Worm (Caenorhabditis elegans) whole organism, L4 larva: ENCODE results near the gene W01C8.1.

ENCODE experiments used
- F10B5.3 ChIP-seq: sonication (generic microtip); optimal IDR thresholded peaks from 2 replicates; lab custom pipeline; 2016; ENCODE audit warnings: mild to moderate bottlenecking, missing genetic modification characterization, missing compliant biosample characterization
- F26F4.8 ChIP-seq: fragments of 200-800 bp; sonication (Bioruptor generic); conservative IDR thresholded peaks from 2 replicates; pipeline ENCODE4 v1.3.6; 2022; ENCODE audit warnings: missing genetic modification characterization, missing compliant biosample characterization
- T20F7.1 ChIP-seq: fragments of 200-800 bp; sonication (Bioruptor generic); optimal IDR thresholded peaks from 2 replicates; lab custom pipeline; 2018; ENCODE audit warnings: mild to moderate bottlenecking, missing genetic modification characterization, missing compliant biosample characterization
- aha-1 ChIP-seq: fragments of 150-350 bp; peaks from one replicate; lab custom pipeline; 2014; ENCODE audit warnings: missing biosample characterization, missing genetic modification characterization
- ama-1 ChIP-seq: fragments of 150-350 bp; optimal IDR thresholded peaks from 2 replicates; lab custom pipeline; 2014; ENCODE audit warnings: inconsistent platforms, mixed read lengths
- arid-1 ChIP-seq: fragments of 200-800 bp; sonication (Bioruptor generic); conservative IDR thresholded peaks from 2 replicates; pipeline ENCODE4 v1.3.6; 2022; ENCODE audit warnings: missing genetic modification reagents, missing genetic modification characterization, missing compliant biosample characterization
- attf-4 ChIP-seq: sonication (generic microtip); optimal IDR thresholded peaks from 3 replicates; lab custom pipeline; 2017; ENCODE audit warnings: missing biosample characterization, missing genetic modification characterization
- ces-1 ChIP-seq: fragments of 150-350 bp; sonication (generic microtip); optimal IDR thresholded peaks from 4 replicates; lab custom pipeline; 2014; ENCODE audit warnings: missing biosample characterization, missing genetic modification reagents, missing genetic modification characterization
- daf-16 ChIP-seq, 3 experiments: sonication (generic microtip); optimal IDR thresholded peaks; 2 replicates each; lab custom pipeline; 2016 to 2017; ENCODE audit warnings: missing genetic modification characterization in 3 of 3, missing genetic modification reagents in 3 of 3, mild to moderate bottlenecking in 2 of 3, missing compliant biosample characterization in 2 of 3, missing biosample characterization in 1 of 3, moderate library complexity in 1 of 3
- daf-8 ChIP-seq: fragments of 200-800 bp; sonication (Bioruptor generic); IDR thresholded peaks from 2 replicates; pipeline ENCODE4 v1.3.6; 2022; ENCODE audit warnings: missing genetic modification characterization, missing compliant biosample characterization
- dmd-6 ChIP-seq: fragments of 200-800 bp; sonication (Bioruptor generic); IDR thresholded peaks from 2 replicates; pipeline ENCODE4 v1.3.6; 2022; ENCODE audit warnings: missing genetic modification reagents, missing genetic modification characterization, missing compliant biosample characterization
- dve-1 ChIP-seq: sonication (generic microtip); optimal IDR thresholded peaks from 2 replicates; lab custom pipeline; 2017; ENCODE audit warnings: antibody characterized with exemption, mild to moderate bottlenecking, missing genetic modification characterization, missing compliant biosample characterization; ENCODE audit not compliant: insufficient read depth
- egl-27 ChIP-seq: sonication (generic microtip); optimal IDR thresholded peaks from 3 replicates; lab custom pipeline; 2017; ENCODE audit warnings: missing biosample characterization, missing genetic modification reagents, missing genetic modification characterization
- egl-43 ChIP-seq: fragments of 200-800 bp; sonication (Bioruptor generic); IDR thresholded peaks from 2 replicates; pipeline ENCODE4 v1.3.6; 2022; ENCODE audit warnings: missing genetic modification reagents, missing genetic modification characterization, missing compliant biosample characterization
- hif-1 ChIP-seq, 2 experiments: sonication (generic microtip); optimal IDR thresholded peaks; 2 replicates each; lab custom pipeline; 2016 to 2017; ENCODE audit warnings: missing compliant biosample characterization in 2 of 2, missing genetic modification characterization in 2 of 2, missing genetic modification reagents in 2 of 2, missing genotype in 2 of 2, mild to moderate bottlenecking in 1 of 2
- hlh-11 ChIP-seq: fragments of 200-800 bp; sonication (Bioruptor generic); optimal IDR thresholded peaks from 2 replicates; lab custom pipeline; 2018; ENCODE audit warnings: mild to moderate bottlenecking, missing genetic modification characterization, missing compliant biosample characterization
- jun-1 ChIP-seq: fragments of 150-350 bp; optimal IDR thresholded peaks from 2 replicates; lab custom pipeline; 2014; ENCODE audit warnings: missing biosample characterization, missing genetic modification reagents, missing genetic modification characterization
- lin-1 ChIP-seq: fragments of 200-800 bp; sonication (Bioruptor generic); IDR thresholded peaks from 2 replicates; pipeline ENCODE4 v1.3.6; 2022; ENCODE audit warnings: missing genetic modification reagents, missing genetic modification characterization, missing compliant biosample characterization
- lin-15B ChIP-seq: fragments of 150-350 bp; sonication (generic microtip); optimal IDR thresholded peaks from 3 replicates; lab custom pipeline; 2014; ENCODE audit warnings: missing biosample characterization, missing genetic modification characterization
- lin-38 ChIP-seq: fragments of 200-800 bp; sonication (Bioruptor generic); IDR thresholded peaks from 2 replicates; pipeline ENCODE4 v1.3.6; 2022; ENCODE audit warnings: missing genetic modification reagents, missing genetic modification characterization, missing compliant biosample characterization
- mdl-1 ChIP-seq, 2 experiments: fragments of 150-350 bp in 1 of 2; sonication (generic microtip) in 1 of 2; optimal IDR thresholded peaks; 2 replicates each; lab custom pipeline; 2014 to 2017; ENCODE audit warnings: missing biosample characterization in 2 of 2, missing genetic modification characterization in 2 of 2
- mdt-29 ChIP-seq: fragments of 200-800 bp; sonication (Bioruptor generic); IDR thresholded peaks from 2 replicates; pipeline ENCODE4 v1.3.6; 2022; ENCODE audit warnings: missing genetic modification reagents, missing genetic modification characterization, missing compliant biosample characterization
- nhr-28 ChIP-seq: fragments of 150-350 bp; optimal IDR thresholded peaks from 2 replicates; lab custom pipeline; 2014; ENCODE audit warnings: missing biosample characterization, missing genetic modification characterization
- nhr-41 ChIP-seq: fragments of 200-800 bp; sonication (Bioruptor generic); IDR thresholded peaks from 2 replicates; pipeline ENCODE4 v1.3.6; 2022; ENCODE audit warnings: missing genetic modification reagents, missing genetic modification characterization, missing compliant biosample characterization
- nhr-6 ChIP-seq: fragments of 150-350 bp; optimal IDR thresholded peaks from 2 replicates; lab custom pipeline; 2014; ENCODE audit warnings: missing biosample characterization, missing genetic modification characterization
- nhr-77 ChIP-seq: fragments of 150-350 bp; optimal IDR thresholded peaks from 2 replicates; lab custom pipeline; 2014; ENCODE audit warnings: missing biosample characterization, missing genetic modification characterization
- php-3 ChIP-seq: fragments of 200-800 bp; sonication (Bioruptor generic); IDR thresholded peaks from 2 replicates; pipeline ENCODE4 v1.3.6; 2022; ENCODE audit warnings: missing genetic modification reagents, missing genetic modification characterization, missing compliant biosample characterization
- pqm-1 ChIP-seq: sonication (generic microtip); optimal IDR thresholded peaks from 2 replicates; lab custom pipeline; 2017; ENCODE audit warnings: missing biosample characterization, missing genetic modification characterization
- sdz-12 ChIP-seq: fragments of 200-800 bp; sonication (Bioruptor generic); optimal IDR thresholded peaks from 2 replicates; lab custom pipeline; 2018; ENCODE audit warnings: mild to moderate bottlenecking, missing genetic modification characterization, missing compliant biosample characterization
- set-16 ChIP-seq: fragments of 200-800 bp; sonication (Bioruptor generic); IDR thresholded peaks from 2 replicates; pipeline ENCODE4 v1.3.6; 2022; ENCODE audit warnings: missing genetic modification reagents, missing genetic modification characterization, missing compliant biosample characterization
- snpc-4 ChIP-seq: fragments of 150-350 bp; optimal IDR thresholded peaks from 2 replicates; lab custom pipeline; 2014; ENCODE audit warnings: missing biosample characterization, missing genetic modification characterization
- spr-3 ChIP-seq: fragments of 200-800 bp; sonication (Bioruptor generic); optimal IDR thresholded peaks from 2 replicates; lab custom pipeline; 2018; ENCODE audit warnings: mild to moderate bottlenecking, missing genetic modification characterization, missing compliant biosample characterization
- unc-62 ChIP-seq, 3 experiments: fragments of 150-350 bp in 1 of 3; sonication (generic microtip); optimal IDR thresholded peaks in 2 of 3; peaks in 1 of 3; 1 replicate in 1 of 3; 2 replicates in 2 of 3; lab custom pipeline; 2014 to 2017; ENCODE audit warnings: missing biosample characterization in 3 of 3, missing genetic modification characterization in 3 of 3, missing genetic modification reagents in 3 of 3, missing genotype in 1 of 3
- vab-7 ChIP-seq: fragments of 200-800 bp; sonication (Bioruptor generic); IDR thresholded peaks from 2 replicates; pipeline ENCODE4 v1.3.6; 2022; ENCODE audit warnings: missing genetic modification reagents, missing genetic modification characterization, missing compliant biosample characterization
- zag-1 ChIP-seq: fragments of 150-350 bp; optimal IDR thresholded peaks from 2 replicates; lab custom pipeline; 2014; ENCODE audit warnings: missing biosample characterization, missing genetic modification characterization
- zip-2 ChIP-seq: fragments of 150-350 bp; optimal IDR thresholded peaks from 2 replicates; lab custom pipeline; 2014; ENCODE audit warnings: missing biosample characterization, missing genetic modification characterization

Gene W01C8.1

DNA sequence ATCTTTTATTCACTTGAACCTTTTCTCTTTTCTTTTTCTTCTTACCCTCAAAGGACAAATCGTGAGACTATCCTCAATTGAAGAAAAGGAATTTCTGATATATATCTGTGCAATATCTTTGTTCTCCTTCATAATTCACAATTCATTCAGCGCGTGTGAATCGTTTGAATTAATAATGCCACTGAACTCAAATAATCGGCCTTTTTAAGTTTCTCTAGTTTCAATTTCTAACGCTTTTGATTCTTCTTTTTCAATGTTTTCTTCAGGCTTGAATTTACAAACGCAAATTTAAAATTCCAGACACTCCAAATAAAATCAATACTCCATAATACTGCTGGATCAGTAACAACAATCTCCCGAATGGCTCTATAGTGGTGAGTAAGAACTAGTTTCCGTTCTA lies 28.7 kb upstream of the W01C8.1 start, which contains the start of gene egl-13:
Gene egl-13 (plus strand): TSS at position 301 of the 400 bp plus-strand sequence.
- TF ChIP-seq nhr-77 (tag; lab: Kevin White, UChicago) = no peak
- TF ChIP-seq sdz-12 = no peak

ce11 chrX:5669733-5670132 lies 22.5 kb upstream of the W01C8.1 start:
- TF ChIP-seq nhr-41 = peak; percentile 42; the same call in 1 of the 2 replicates
- TF ChIP-seq daf-16 (GFP tag; optimal IDR thresholded peaks at IDR 0.05; lab: Kevin White, UChicago) = no peak
- peak; percentile 81 for TF ChIP-seq daf-16 (tag; optimal IDR thresholded peaks at IDR 0.05; lab: Kevin White, UChicago)
- peak; percentile 71 for TF ChIP-seq dmd-6
- TF ChIP-seq set-16 = no peak
- TF ChIP-seq ces-1 (GFP tag; lab: Kevin White, UChicago) = no peak
- TF ChIP-seq ama-1 = no peak
- TF ChIP-seq lin-15B (tag; lab: Kevin White, UChicago) = no peak
- TF ChIP-seq php-3 = no peak
- peak; percentile 74 for TF ChIP-seq nhr-28 (tag; lab: Kevin White, UChicago)
- TF ChIP-seq nhr-77 (tag; lab: Kevin White, UChicago) = peak; percentile 1
- no peak for TF ChIP-seq T20F7.1
- no peak for TF ChIP-seq zip-2 (tag; lab: Kevin White, UChicago)
- no peak for TF ChIP-seq arid-1 (GFP tag; lab: Robert Waterston, UW)
- TF ChIP-seq lin-38 (GFP tag; lab: Robert Waterston, UW) = no peak
- no peak for TF ChIP-seq F26F4.8 (GFP tag; lab: Robert Waterston, UW)
- TF ChIP-seq pqm-1 = peak; percentile 92
- TF ChIP-seq snpc-4 (tag; lab: Kevin White, UChicago) = no peak
- peak; percentile 23 for TF ChIP-seq dve-1 (tag; lab: Kevin White, UChicago)
- TF ChIP-seq jun-1 (tag; lab: Kevin White, UChicago) = no peak
- peak; percentile 15 for TF ChIP-seq nhr-6 (tag; lab: Kevin White, UChicago)
- peak; percentile 69 for TF ChIP-seq hlh-11 (tag; lab: Kevin White, UChicago)

DNA sequence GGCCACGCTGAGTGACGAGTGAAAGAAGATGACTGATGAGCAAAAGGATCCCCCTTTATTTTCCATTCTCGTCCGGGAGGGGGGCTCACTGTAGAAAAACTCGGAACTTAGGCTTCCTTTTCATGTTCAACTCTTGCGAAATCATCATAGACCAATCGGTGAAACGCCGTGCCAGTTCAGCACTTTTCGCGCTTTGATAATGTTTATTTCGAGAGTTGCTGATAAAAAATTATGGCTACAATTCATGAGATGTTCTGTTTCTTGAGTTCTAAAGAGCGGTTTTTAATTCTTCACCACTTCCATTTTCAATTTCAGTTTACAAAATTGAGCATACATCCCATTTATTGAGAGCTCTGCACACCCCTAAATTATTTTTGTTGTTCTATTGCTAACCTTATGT lies 21.4 kb upstream of the W01C8.1 start:
- peak; percentile 18 for TF ChIP-seq nhr-28 (tag; lab: Kevin White, UChicago)
- no peak for TF ChIP-seq zag-1 (tag; lab: Kevin White, UChicago)
- TF ChIP-seq pqm-1 = peak; percentile 61
- TF ChIP-seq zip-2 (tag; lab: Kevin White, UChicago) = no peak
- 0 out of 2 replicates have a peak, but pooled peaks have one; percentile 40 for TF ChIP-seq php-3
- TF ChIP-seq daf-16 (GFP tag; optimal IDR thresholded peaks at IDR 0.05; lab: Kevin White, UChicago) = no peak
- TF ChIP-seq daf-16 (tag; optimal IDR thresholded peaks at IDR 0.05; lab: Kevin White, UChicago) = peak; percentile 53

- TF ChIP-seq aha-1 (tag; lab: Kevin White, UChicago) (peak; percentile 91), jun-1 (tag; lab: Kevin White, UChicago) (no peak), unc-62 (GFP tag; optimal IDR thresholded peaks at IDR 0.05 in 1 of 2; lab: Kevin White, UChicago) (peak in 1 of 2 experiments; percentile 12), unc-62 (tag; optimal IDR thresholded peaks at IDR 0.05; lab: Kevin White, UChicago) (no peak), egl-27 (tag; lab: Kevin White, UChicago) (no peak), daf-8 (GFP tag; lab: Robert Waterston, UW) (no peak), F26F4.8 (GFP tag; lab: Robert Waterston, UW) (no peak)
Observed at ce11 chrX:5672615-5673014, 19.6 kb upstream of the W01C8.1 start.

ce11 chrX:5680125-5680524 lies 12.1 kb upstream of the W01C8.1 start, which contains the start of gene set-19:
Gene set-19, minus strand, starts transcription at chrX:5680225.
- TF ChIP-seq vab-7 (GFP tag; lab: Robert Waterston, UW) = no peak
- no peak for TF ChIP-seq hif-1 (tag; optimal IDR thresholded peaks at IDR 0.05; lab: Kevin White, UChicago)
- no peak for TF ChIP-seq mdl-1 (tag; optimal IDR thresholded peaks at IDR 0.05; lab: Kevin White, UChicago)
- no peak for TF ChIP-seq set-16
- no peak for TF ChIP-seq arid-1 (GFP tag; lab: Robert Waterston, UW)
- TF ChIP-seq spr-3 (GFP tag; lab: Kevin White, UChicago) = no peak
- no peak for TF ChIP-seq lin-1 (GFP tag; lab: Robert Waterston, UW)
- no peak for TF ChIP-seq egl-43 (GFP tag; lab: Robert Waterston, UW)
- TF ChIP-seq F10B5.3 = no peak
- TF ChIP-seq mdt-29 (GFP tag; lab: Robert Waterston, UW) = no peak
- no peak for TF ChIP-seq attf-4 (tag; lab: Kevin White, UChicago)
